Worm (Caenorhabditis elegans) whole organism, young adult: ENCODE measurements around the gene ZK822.10.

Experiments
- F37B4.10 ChIP-seq: fragments of 200-800 bp; sonication (Bioruptor generic); IDR thresholded peaks from 2 replicates; pipeline ENCODE4 v1.3.6; 2022; ENCODE audit warnings: missing genetic modification characterization, missing compliant biosample characterization
- F39B2.1 ChIP-seq: fragments of 200-800 bp; sonication (Bioruptor generic); IDR thresholded peaks from 2 replicates; pipeline ENCODE4 v1.3.6; 2022; ENCODE audit warnings: missing genetic modification reagents, missing genetic modification characterization, missing compliant biosample characterization
- F52B5.7 ChIP-seq: sonication (generic microtip); optimal IDR thresholded peaks from 2 replicates; lab custom pipeline; 2016; ENCODE audit warnings: mild to moderate bottlenecking, missing genetic modification characterization, missing compliant biosample characterization
- F57A8.1 ChIP-seq: fragments of 200-800 bp; sonication (Bioruptor generic); optimal IDR thresholded peaks from 2 replicates; lab custom pipeline; 2018; ENCODE audit warnings: mild to moderate bottlenecking, missing genetic modification characterization, moderate library complexity, missing compliant biosample characterization
- K11D2.4 ChIP-seq: fragments of 200-800 bp; sonication (Bioruptor generic); IDR thresholded peaks from 2 replicates; pipeline ENCODE4 v1.3.6; 2022; ENCODE audit warnings: missing genetic modification reagents, missing genetic modification characterization, missing compliant biosample characterization
- T07F8.4 ChIP-seq: sonication (generic microtip); optimal IDR thresholded peaks from 2 replicates; lab custom pipeline; 2016; ENCODE audit warnings: mild to moderate bottlenecking, missing genetic modification characterization, moderate library complexity, missing compliant biosample characterization
- T26A5.8 ChIP-seq: sonication (generic microtip); optimal IDR thresholded peaks from 2 replicates; lab custom pipeline; 2016; ENCODE audit warnings: missing genetic modification characterization, missing compliant biosample characterization
- Y67H2A.10 ChIP-seq: fragments of 200-800 bp; sonication (Bioruptor generic); conservative IDR thresholded peaks from 2 replicates; pipeline ENCODE4 v1.3.6; 2022; ENCODE audit warnings: missing genetic modification reagents, missing genetic modification characterization, missing compliant biosample characterization
- Y95B8A.8 ChIP-seq: fragments of 200-800 bp; sonication (Bioruptor generic); IDR thresholded peaks from 2 replicates; pipeline ENCODE4 v1.3.6; 2022; ENCODE audit warnings: missing genetic modification reagents, missing genetic modification characterization, missing compliant biosample characterization
- ama-1 ChIP-seq, 3 experiments: fragments of 150-350 bp in 1 of 3; sonication (generic microtip) in 2 of 3; optimal IDR thresholded peaks; 2 replicates each; lab custom pipeline; 2014 to 2018; ENCODE audit warnings: missing biosample characterization in 2 of 3, missing genetic modification characterization in 2 of 3, missing genetic modification reagents in 2 of 3
- aptf-3 ChIP-seq: fragments of 200-800 bp; sonication (Bioruptor generic); IDR thresholded peaks from 2 replicates; pipeline ENCODE4 v1.3.6; 2022; ENCODE audit warnings: missing genetic modification characterization, missing compliant biosample characterization
- atf-7 ChIP-seq: sonication (generic microtip); optimal IDR thresholded peaks from 2 replicates; lab custom pipeline; 2017; ENCODE audit warnings: mild to moderate bottlenecking, missing genetic modification characterization, missing compliant biosample characterization
- bed-1 ChIP-seq: fragments of 200-800 bp; sonication (Bioruptor generic); IDR thresholded peaks from 2 replicates; pipeline ENCODE4 v1.3.6; 2022; ENCODE audit warnings: missing genetic modification reagents, missing genetic modification characterization, missing compliant biosample characterization
- bed-2 ChIP-seq: fragments of 200-800 bp; sonication (Bioruptor generic); IDR thresholded peaks from 2 replicates; pipeline ENCODE4 v1.3.6; 2022; ENCODE audit warnings: missing genetic modification reagents, missing genetic modification characterization, missing compliant biosample characterization
- cebp-1 ChIP-seq, 2 experiments: fragments of 200-800 bp in 1 of 2; sonication (Bioruptor generic) in 1 of 2; sonication (generic microtip) in 1 of 2; IDR thresholded peaks in 1 of 2; optimal IDR thresholded peaks in 1 of 2; 2 replicates each; pipeline versions ENCODE4 v1.3.6 to Lab custom; 2017 to 2022; ENCODE audit warnings: missing compliant biosample characterization in 2 of 2, missing genetic modification characterization in 2 of 2, mild to moderate bottlenecking in 1 of 2, missing genetic modification reagents in 1 of 2, moderate library complexity in 1 of 2
- ceh-79 ChIP-seq: sonication (generic microtip); optimal IDR thresholded peaks from 2 replicates; lab custom pipeline; 2017; ENCODE audit warnings: mild to moderate bottlenecking, missing genetic modification characterization, missing compliant biosample characterization
- die-1 ChIP-seq: sonication (generic microtip); optimal IDR thresholded peaks from 2 replicates; lab custom pipeline; 2016; ENCODE audit warnings: missing genotype, mild to moderate bottlenecking, missing genetic modification characterization, missing compliant biosample characterization
- egl-18 ChIP-seq: fragments of 200-800 bp; sonication (Bioruptor generic); IDR thresholded peaks from 2 replicates; pipeline ENCODE4 v1.3.6; 2022; ENCODE audit warnings: missing genetic modification reagents, missing genetic modification characterization, missing compliant biosample characterization
- ekl-4 ChIP-seq: fragments of 200-800 bp; sonication (Bioruptor generic); IDR thresholded peaks from 2 replicates; pipeline ENCODE4 v1.3.6; 2022; ENCODE audit warnings: missing genetic modification reagents, missing genetic modification characterization, missing compliant biosample characterization
- ets-4 ChIP-seq: fragments of 200-800 bp; sonication (Bioruptor generic); optimal IDR thresholded peaks from 2 replicates; lab custom pipeline; 2018; ENCODE audit warnings: mild to moderate bottlenecking, missing genetic modification characterization, missing compliant biosample characterization
- let-526 ChIP-seq: fragments of 200-800 bp; sonication (Bioruptor generic); IDR thresholded peaks from 2 replicates; pipeline ENCODE4 v1.3.6; 2022; ENCODE audit warnings: missing genetic modification reagents, missing genetic modification characterization, missing compliant biosample characterization
- lin-35 ChIP-seq, 3 experiments: fragments of 150-350 bp in 2 of 3; sonication (generic microtip) in 1 of 3; optimal IDR thresholded peaks; 2 replicates each; lab custom pipeline; 2014 to 2018; ENCODE audit warnings: missing biosample characterization in 3 of 3, missing genetic modification characterization in 3 of 3, missing genetic modification reagents in 3 of 3
- lin-40 ChIP-seq: sonication (generic microtip); optimal IDR thresholded peaks from 2 replicates; lab custom pipeline; 2016; ENCODE audit warnings: missing genetic modification characterization, mild to moderate bottlenecking, missing compliant biosample characterization, missing genotype, missing genetic modification reagents
- lin-54 ChIP-seq: fragments of 200-800 bp; sonication (Bioruptor generic); optimal IDR thresholded peaks from 2 replicates; lab custom pipeline; 2018; ENCODE audit warnings: mild to moderate bottlenecking, missing genetic modification characterization, missing compliant biosample characterization
- lsy-27 ChIP-seq: sonication (generic microtip); optimal IDR thresholded peaks from 2 replicates; lab custom pipeline; 2017; ENCODE audit warnings: missing genetic modification characterization, mild to moderate bottlenecking, missing compliant biosample characterization, antibody characterized with exemption, missing genotype, borderline replicate concordance; ENCODE audit not compliant: insufficient read depth
- nfya-2 ChIP-seq: fragments of 200-800 bp; sonication (Bioruptor generic); IDR thresholded peaks from 2 replicates; pipeline ENCODE4 v1.3.6; 2022; ENCODE audit warnings: missing genetic modification reagents, missing genetic modification characterization, missing compliant biosample characterization
- nhr-80 ChIP-seq: sonication (generic microtip); optimal IDR thresholded peaks from 2 replicates; lab custom pipeline; 2016; ENCODE audit warnings: missing genetic modification characterization, missing compliant biosample characterization
- rcor-1 ChIP-seq: fragments of 200-800 bp; sonication (Bioruptor generic); IDR thresholded peaks from 2 replicates; pipeline ENCODE4 v1.3.6; 2022; ENCODE audit warnings: missing genetic modification reagents, missing genetic modification characterization, missing compliant biosample characterization
- repo-1 ChIP-seq: sonication (generic microtip); optimal IDR thresholded peaks from 2 replicates; lab custom pipeline; 2017; ENCODE audit warnings: mild to moderate bottlenecking, missing genetic modification characterization, missing compliant biosample characterization
- sea-2 ChIP-seq: fragments of 200-800 bp; sonication (Bioruptor generic); IDR thresholded peaks from 2 replicates; pipeline ENCODE4 v1.3.6; 2022; ENCODE audit warnings: missing genetic modification characterization, missing compliant biosample characterization
- snpc-3.4 ChIP-seq: sonication (generic microtip); optimal IDR thresholded peaks from 2 replicates; lab custom pipeline; 2017; ENCODE audit warnings: missing genetic modification characterization, mild to moderate bottlenecking, missing compliant biosample characterization, antibody characterized with exemption, moderate library complexity, missing genotype, missing genetic modification reagents
- snpc-4 ChIP-seq, 5 experiments: fragments of 150-350 bp in 1 of 5; sonication (generic microtip) in 4 of 5; optimal IDR thresholded peaks; 2 replicates each; lab custom pipeline; 2014 to 2018; ENCODE audit warnings: missing genetic modification characterization in 5 of 5, missing biosample characterization in 3 of 5, antibody characterized with exemption in 2 of 5, mild to moderate bottlenecking in 2 of 5, missing compliant biosample characterization in 2 of 5, missing genotype in 2 of 5, moderate library complexity in 2 of 5, missing genetic modification reagents in 1 of 5
- somi-1 ChIP-seq: fragments of 200-800 bp; sonication (Bioruptor generic); optimal IDR thresholded peaks from 2 replicates; lab custom pipeline; 2018; ENCODE audit warnings: mild to moderate bottlenecking, missing genetic modification characterization, missing compliant biosample characterization
- tlf-1 ChIP-seq: fragments of 200-800 bp; sonication (Bioruptor generic); optimal IDR thresholded peaks from 2 replicates; lab custom pipeline; 2018; ENCODE audit warnings: mild to moderate bottlenecking, missing genetic modification characterization, missing compliant biosample characterization
- ztf-26 ChIP-seq: sonication (generic microtip); optimal IDR thresholded peaks from 2 replicates; lab custom pipeline; 2017; ENCODE audit warnings: missing genetic modification characterization, missing compliant biosample characterization
- ztf-28 ChIP-seq: fragments of 200-800 bp; sonication (Bioruptor generic); IDR thresholded peaks from 2 replicates; pipeline ENCODE4 v1.3.6; 2022; ENCODE audit warnings: missing genetic modification reagents, missing genetic modification characterization, missing compliant biosample characterization
- ztf-3 ChIP-seq: fragments of 200-800 bp; sonication (Bioruptor generic); optimal IDR thresholded peaks from 2 replicates; lab custom pipeline; 2018; ENCODE audit warnings: mild to moderate bottlenecking, missing genetic modification characterization, missing compliant biosample characterization

Gene ZK822.10

DNA sequence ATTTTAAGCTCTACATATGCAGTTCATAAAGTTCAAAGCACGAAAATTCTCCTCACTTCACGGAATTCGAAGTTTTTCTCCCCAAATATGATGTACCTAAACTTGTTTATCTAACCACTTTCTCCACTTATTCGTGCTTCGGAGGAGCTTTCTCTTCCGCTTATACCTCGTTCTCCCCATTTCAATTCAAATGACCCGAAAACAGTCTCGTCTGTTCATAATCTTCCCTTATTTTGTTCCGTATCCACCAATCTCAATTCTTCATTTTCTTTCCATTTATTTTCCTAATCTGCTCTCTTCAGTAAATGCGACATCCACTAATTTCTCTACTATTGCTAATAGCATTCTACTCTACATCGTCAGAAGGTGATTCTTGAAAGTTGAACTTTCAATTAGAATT, 31.6 kb upstream of the ZK822.10 start, which contains the start of gene let-653:
let-653 (plus strand) TSS at position 301 of the 400 bp plus-strand sequence.
- TF ChIP-seq T07F8.4 (tag; lab: Kevin White, UChicago) = no peak

DNA sequence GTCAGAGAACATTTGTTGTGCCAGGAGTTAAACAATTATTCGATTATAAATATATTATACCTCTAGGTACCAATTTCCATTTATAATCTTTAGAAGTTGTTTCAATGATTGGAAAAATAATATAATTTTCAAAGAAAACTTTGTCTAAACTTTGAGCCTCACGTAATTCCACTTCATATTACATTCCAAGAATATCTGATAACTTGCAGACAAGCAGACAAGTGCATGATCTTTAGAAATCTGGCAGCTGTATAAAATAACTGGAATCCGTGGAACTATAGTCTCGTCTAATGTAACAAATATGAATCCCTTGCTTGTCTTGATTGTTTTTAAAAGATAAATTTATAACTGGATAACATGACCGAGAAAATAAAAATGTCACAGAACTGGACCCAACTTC, 24.4 kb upstream of the ZK822.10 start:
- no peak for TF ChIP-seq bed-2 (GFP tag; lab: Robert Waterston, UW)
- no peak for TF ChIP-seq ceh-79 (tag; lab: Kevin White, UChicago)
- no peak for TF ChIP-seq die-1 (tag; lab: Kevin White, UChicago)
- no peak for TF ChIP-seq F57A8.1 (GFP tag; lab: Kevin White, UChicago)
- TF ChIP-seq snpc-3.4 (tag; lab: Kevin White, UChicago) = no peak
- no peak for TF ChIP-seq nfya-2 (GFP tag; lab: Robert Waterston, UW)
- TF ChIP-seq snpc-4 (GFP tag; optimal IDR thresholded peaks at IDR 0.05; lab: Kevin White, UChicago) = no peak
- no peak for TF ChIP-seq snpc-4 (tag; optimal IDR thresholded peaks at IDR 0.05; lab: Kevin White, UChicago)
- no peak for TF ChIP-seq lin-40 (tag; lab: Kevin White, UChicago)
- no peak for TF ChIP-seq Y95B8A.8 (GFP tag; lab: Robert Waterston, UW)
- no peak for TF ChIP-seq F39B2.1 (GFP tag; lab: Robert Waterston, UW)
- TF ChIP-seq rcor-1 = no peak
- TF ChIP-seq tlf-1 (GFP tag; lab: Kevin White, UChicago) = no peak
- no peak for TF ChIP-seq lin-35 (GFP tag; optimal IDR thresholded peaks at IDR 0.05; lab: Kevin White, UChicago)
- no peak for TF ChIP-seq ama-1 (optimal IDR thresholded peaks at IDR 0.05; lab: Kevin White, UChicago)
- TF ChIP-seq ama-1 (GFP tag; optimal IDR thresholded peaks at IDR 0.05; lab: Kevin White, UChicago) = no peak
- TF ChIP-seq ekl-4 = no peak
- TF ChIP-seq lsy-27 (tag; lab: Kevin White, UChicago) = no peak
- no peak for TF ChIP-seq egl-18 (GFP tag; lab: Robert Waterston, UW)
- TF ChIP-seq bed-1 (GFP tag; lab: Robert Waterston, UW) = no peak

DNA sequence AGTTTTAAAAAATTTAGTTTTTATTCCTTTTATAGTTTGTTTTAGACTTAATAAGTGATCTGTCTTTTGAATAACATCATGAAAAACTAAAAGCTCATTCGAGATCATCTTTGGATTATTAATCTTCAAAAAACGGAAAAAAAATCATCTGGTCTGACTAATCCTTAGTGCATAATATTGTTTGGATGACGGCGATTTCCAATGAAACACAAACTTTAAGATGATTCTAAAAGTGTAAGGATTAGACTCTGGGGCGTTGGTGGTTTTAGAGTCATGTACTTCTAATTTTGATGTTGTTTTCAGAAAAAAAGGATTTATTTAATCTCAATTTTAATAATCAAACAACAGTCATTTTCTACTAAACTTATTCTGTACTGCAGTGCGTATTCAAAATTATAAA, 23.6 kb upstream of the ZK822.10 start:
- TF ChIP-seq bed-2 (GFP tag; lab: Robert Waterston, UW) (no peak), snpc-3.4 (tag; lab: Kevin White, UChicago) (no peak), cebp-1 (GFP tag; IDR thresholded peaks at IDR 0.05; lab: Robert Waterston, UW) (no peak), cebp-1 (tag; optimal IDR thresholded peaks at IDR 0.05; lab: Kevin White, UChicago) (no peak), die-1 (tag; lab: Kevin White, UChicago) (no peak), lin-40 (tag; lab: Kevin White, UChicago) (no peak), K11D2.4 (GFP tag; lab: Robert Waterston, UW) (no peak), Y67H2A.10 (GFP tag; lab: Robert Waterston, UW) (no peak), ztf-28 (GFP tag; lab: Robert Waterston, UW) (no peak), ets-4 (GFP tag; lab: Kevin White, UChicago) (no peak), let-526 (GFP tag; lab: Robert Waterston, UW) (no peak)

- peak; percentile 38 for TF ChIP-seq nhr-80 (tag; lab: Kevin White, UChicago)
- no peak for TF ChIP-seq F57A8.1 (GFP tag; lab: Kevin White, UChicago)
- no peak for TF ChIP-seq lin-54
Measured at ce11 chrIV:11897710-11898109, 19.2 kb upstream of the ZK822.10 start.

DNA sequence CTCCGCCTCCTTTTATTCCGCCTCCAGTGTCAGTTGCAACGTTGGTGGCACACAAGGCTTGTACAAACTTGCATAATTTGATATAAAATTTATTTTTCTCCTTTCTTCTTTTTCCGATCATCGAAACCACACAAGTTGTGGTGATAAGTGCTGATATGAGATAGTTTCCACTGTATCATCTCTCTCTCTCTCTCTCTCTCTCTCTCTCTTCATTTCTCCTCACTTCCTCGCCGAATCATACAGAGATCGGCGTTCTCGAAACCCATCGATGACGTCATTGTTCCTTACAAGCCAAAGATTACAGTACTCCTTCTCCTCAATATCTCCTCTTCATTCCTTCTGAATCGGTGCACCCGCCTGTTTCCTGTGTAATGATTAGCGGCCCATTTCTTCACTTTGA, 17.6 kb upstream of the ZK822.10 start, which contains the start of gene nhr-43:
nhr-43 (plus strand) TSS at position 233 of the 400 bp plus-strand sequence.
- TF ChIP-seq lin-35 (GFP tag; optimal IDR thresholded peaks at IDR 0.05; lab: Kevin White, UChicago) (no peak), ztf-26 (tag; lab: Kevin White, UChicago) (peak; percentile 6), F52B5.7 (tag; lab: Kevin White, UChicago) (no peak), ztf-3 (GFP tag; lab: Kevin White, UChicago) (no peak), atf-7 (tag; lab: Kevin White, UChicago) (peak; percentile 29), lin-40 (tag; lab: Kevin White, UChicago) (no peak), F37B4.10 (GFP tag; lab: Robert Waterston, UW) (no peak), sea-2 (no peak), repo-1 (tag; lab: Kevin White, UChicago) (no peak), aptf-3 (GFP tag; lab: Robert Waterston, UW) (no peak), T26A5.8 (tag; lab: Kevin White, UChicago) (no peak), bed-1 (GFP tag; lab: Robert Waterston, UW) (no peak), somi-1 (peak; percentile 44)
